Worm (Caenorhabditis elegans): Measurements from ENCODE around the gene nhr-21.
A peak's percentile ranks its signal among the peaks of the same experiment; 100 is the strongest.

nhr-21 gene

ce11 chrII:7353027-7353426 is 14.0 kb downstream of the nhr-21 start:
- TF ChIP-seq aly-2 (tag; optimal IDR thresholded peaks at IDR 0.05), result no peak
- no peak for TF ChIP-seq unc-39 (tag; optimal IDR thresholded peaks at IDR 0.05)
- no peak for TF ChIP-seq nhr-237 (tag; optimal IDR thresholded peaks at IDR 0.05)
- no peak for TF ChIP-seq Y55F3AM.14 (GFP tag; optimal IDR thresholded peaks at IDR 0.05)
- no peak for TF ChIP-seq ZK546.5 (tag; optimal IDR thresholded peaks at IDR 0.05)
- no peak for TF ChIP-seq egl-27 (tag; optimal IDR thresholded peaks at IDR 0.05)

ce11 chrII:7356326-7356725 is 17.3 kb downstream of the nhr-21 start, which contains the start of gene haf-2:
Gene haf-2, minus strand, starts transcription at chrII:7356426.
- no peak for TF ChIP-seq crh-2 (tag; optimal IDR thresholded peaks at IDR 0.05)
- no peak for TF ChIP-seq ztf-1 (GFP tag; conservative IDR thresholded peaks at IDR 0.05)
- TF ChIP-seq ztf-4 (tag; optimal IDR thresholded peaks at IDR 0.05), result no peak
- TF ChIP-seq nhr-21 (tag; optimal IDR thresholded peaks at IDR 0.05), result no peak
- no peak for TF ChIP-seq mab-5 (tag; optimal IDR thresholded peaks at IDR 0.05)
- no peak for TF ChIP-seq alr-1 (tag; optimal IDR thresholded peaks at IDR 0.05)
- TF ChIP-seq egl-27 (tag; optimal IDR thresholded peaks at IDR 0.05), result no peak
- TF ChIP-seq unc-62 (GFP tag; optimal IDR thresholded peaks at IDR 0.05), result no peak
- no peak for TF ChIP-seq mbf-1 (tag; optimal IDR thresholded peaks at IDR 0.05)
- TF ChIP-seq nhr-12 (tag; optimal IDR thresholded peaks at IDR 0.05), result no peak
- no peak for TF ChIP-seq snpc-4 (tag; optimal IDR thresholded peaks at IDR 0.05)
- TF ChIP-seq C34F6.9 (tag; optimal IDR thresholded peaks at IDR 0.05), result no peak
- no peak for TF ChIP-seq ztf-11 (tag; optimal IDR thresholded peaks at IDR 0.05)
- no peak for TF ChIP-seq sem-4 (tag; optimal IDR thresholded peaks at IDR 0.05)
- TF ChIP-seq dmd-4 (tag; optimal IDR thresholded peaks at IDR 0.05), result no peak
- TF ChIP-seq R02D3.7 (tag; optimal IDR thresholded peaks at IDR 0.05), result no peak
- TF ChIP-seq ceh-16 (tag; optimal IDR thresholded peaks at IDR 0.05), result no peak
- no peak for TF ChIP-seq skn-1 (tag; optimal IDR thresholded peaks at IDR 0.05)

- TF ChIP-seq unc-55 (GFP tag; optimal IDR thresholded peaks at IDR 0.05) (peak; percentile 58), skn-1 (tag; optimal IDR thresholded peaks at IDR 0.05) (no peak), R02D3.7 (tag; optimal IDR thresholded peaks at IDR 0.05) (peak; percentile 66), gmeb-1 (tag; optimal IDR thresholded peaks at IDR 0.05) (no peak), nhr-21 (tag; optimal IDR thresholded peaks at IDR 0.05) (no peak), sma-9 (GFP tag; optimal IDR thresholded peaks at IDR 0.05) (no peak), sma-9 (tag; optimal IDR thresholded peaks at IDR 0.05) (no peak), C34F6.9 (tag; optimal IDR thresholded peaks at IDR 0.05) (peak; percentile 36), lsy-2 (tag; optimal IDR thresholded peaks at IDR 0.05) (peak in 1 of 2 experiments; percentile 60)
Measured at ce11 chrII:7356773-7357172, 17.7 kb downstream of the nhr-21 start.

ce11 chrII:7357176-7357575 is 18.1 kb downstream of the nhr-21 start:
- TF ChIP-seq ZK546.5 (tag; optimal IDR thresholded peaks at IDR 0.05) (no peak), nhr-23 (tag; optimal IDR thresholded peaks at IDR 0.05) (no peak), Y55F3AM.14 (GFP tag; optimal IDR thresholded peaks at IDR 0.05) (no peak), ama-1 (optimal IDR thresholded peaks at IDR 0.05) (no peak), lsy-2 (tag; optimal IDR thresholded peaks at IDR 0.05) (no peak), mbf-1 (tag; optimal IDR thresholded peaks at IDR 0.05) (no peak), dmd-4 (tag; optimal IDR thresholded peaks at IDR 0.05) (no peak), nhr-6 (tag; optimal IDR thresholded peaks at IDR 0.05) (no peak), ztf-4 (tag; optimal IDR thresholded peaks at IDR 0.05) (no peak), lin-13 (GFP tag; optimal IDR thresholded peaks at IDR 0.05) (no peak), unc-39 (tag; optimal IDR thresholded peaks at IDR 0.05) (no peak), F13H6.1 (tag; optimal IDR thresholded peaks at IDR 0.05) (no peak)

- TF ChIP-seq nhr-129 (tag; optimal IDR thresholded peaks at IDR 0.05), result no peak
- no peak for TF ChIP-seq elt-3 (tag; optimal IDR thresholded peaks at IDR 0.05)
- TF ChIP-seq ama-1 (optimal IDR thresholded peaks at IDR 0.05), result no peak
- peak; percentile 7 for TF ChIP-seq blmp-1 (tag; optimal IDR thresholded peaks at IDR 0.05; ENCODE audit: insufficient read depth)
- no peak for TF ChIP-seq mab-5 (tag; optimal IDR thresholded peaks at IDR 0.05)
Measured at ce11 chrII:7358489-7358943, 19.5 kb downstream of the nhr-21 start, which contains the start of gene insc-1. Gene insc-1, plus strand, starts transcription at chrII:7358893.
